Worm (Caenorhabditis elegans) whole organism, L2 larva: ENCODE results near the gene rpl-20.

Experiments used
- F13H6.1 ChIP-seq: sonication (generic microtip); optimal IDR thresholded peaks from 2 replicates; lab custom pipeline; 2016; ENCODE audit warnings: missing genetic modification characterization, missing compliant biosample characterization
- aly-2 ChIP-seq: fragments of 150-350 bp; optimal IDR thresholded peaks from 2 replicates; lab custom pipeline; 2014; ENCODE audit warnings: missing biosample characterization, missing genetic modification characterization
- ceh-16 ChIP-seq: fragments of 150-350 bp; optimal IDR thresholded peaks from 2 replicates; lab custom pipeline; 2014; ENCODE audit warnings: missing biosample characterization, missing genetic modification characterization
- elt-1 ChIP-seq: fragments of 150-350 bp; optimal IDR thresholded peaks from 2 replicates; lab custom pipeline; 2014; ENCODE audit warnings: missing biosample characterization, missing genetic modification characterization
- fos-1 ChIP-seq: fragments of 150-350 bp; optimal IDR thresholded peaks from 2 replicates; lab custom pipeline; 2014; ENCODE audit warnings: missing biosample characterization, missing genetic modification characterization
- mab-5 ChIP-seq: fragments of 150-350 bp; optimal IDR thresholded peaks from 2 replicates; lab custom pipeline; 2014; ENCODE audit warnings: missing biosample characterization, missing genetic modification characterization
- nhr-11 ChIP-seq: fragments of 150-350 bp; optimal IDR thresholded peaks from 2 replicates; lab custom pipeline; 2014; ENCODE audit warnings: missing biosample characterization, missing genetic modification characterization
- nhr-23 ChIP-seq: fragments of 150-350 bp; optimal IDR thresholded peaks from 2 replicates; lab custom pipeline; 2014; ENCODE audit warnings: missing biosample characterization, missing genetic modification reagents, missing genetic modification characterization
- sem-4 ChIP-seq: fragments of 150-350 bp; optimal IDR thresholded peaks from 2 replicates; lab custom pipeline; 2014; ENCODE audit warnings: missing biosample characterization, missing genetic modification reagents, missing genetic modification characterization
- snpc-4 ChIP-seq: fragments of 150-350 bp; optimal IDR thresholded peaks from 2 replicates; lab custom pipeline; 2014; ENCODE audit warnings: missing biosample characterization, missing genetic modification characterization
- unc-39 ChIP-seq: fragments of 150-350 bp; optimal IDR thresholded peaks from 2 replicates; lab custom pipeline; 2014; ENCODE audit warnings: missing biosample characterization, missing genetic modification characterization

The rpl-20 gene

DNA sequence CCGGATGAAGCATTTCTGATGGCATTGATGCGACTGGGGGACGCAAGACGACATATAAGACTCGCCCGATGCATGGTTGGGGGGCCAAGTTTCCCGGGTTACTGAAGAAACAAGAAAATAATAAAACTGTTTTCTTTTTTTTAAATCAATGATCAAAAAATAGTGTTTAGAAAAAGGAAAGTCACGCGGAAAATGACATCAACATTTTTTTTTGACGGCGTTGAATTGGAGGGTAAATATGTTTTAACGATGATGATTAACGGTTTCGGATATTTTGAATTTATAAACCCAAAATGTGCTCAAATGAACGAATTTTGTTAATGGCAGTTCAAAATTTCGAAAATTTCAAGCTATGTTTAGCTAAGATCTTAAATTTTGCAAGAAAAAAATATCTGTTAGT lies 45.7 kb downstream of the rpl-20 start, which contains the start of gene ogdh-1:
ogdh-1 (minus strand) TSS at position 101 of the 400 bp plus-strand sequence.
- no peak for TF ChIP-seq snpc-4
- TF ChIP-seq elt-1, result no peak
- no peak for TF ChIP-seq sem-4 (tag; lab: Kevin White, UChicago)
- no peak for TF ChIP-seq mab-5 (tag; lab: Kevin White, UChicago)
- TF ChIP-seq ceh-16 (tag; lab: Kevin White, UChicago), result no peak
- TF ChIP-seq nhr-11, result no peak
- no peak for TF ChIP-seq aly-2 (tag; lab: Kevin White, UChicago)
- TF ChIP-seq fos-1 (tag; lab: Kevin White, UChicago), result no peak
- no peak for TF ChIP-seq F13H6.1 (tag; lab: Kevin White, UChicago)
- TF ChIP-seq nhr-23 (tag; lab: Kevin White, UChicago), result no peak
- no peak for TF ChIP-seq unc-39 (tag; lab: Kevin White, UChicago)
